Fruit fly (Drosophila melanogaster): Measurements from ENCODE around the gene CG31269.

CG31269 gene

dm6 chr3R:17117607-17118327, 9.2 kb upstream of the CG31269 start (continued):
- TF ChIP-seq Ada2b (GFP tag; IDR thresholded peaks at IDR 0.05) (no peak), Drgx (GFP tag; IDR thresholded peaks at IDR 0.05) (no peak), CG9215 (GFP tag; IDR thresholded peaks at IDR 0.05) (no peak), CG10654 (GFP tag; optimal IDR thresholded peaks at IDR 0.05) (no peak), chif (GFP tag; optimal IDR thresholded peaks at IDR 0.05) (peak in 1 of 2 experiments; percentile 6), CG31224 (GFP tag; IDR thresholded peaks at IDR 0.05) (no peak), Taf1 (GFP tag; IDR thresholded peaks at IDR 0.05) (no peak), dpn (GFP tag; optimal IDR thresholded peaks at IDR 0.05) (no peak), fd3F (GFP tag; optimal IDR thresholded peaks at IDR 0.05) (no peak), insv (GFP tag; optimal IDR thresholded peaks at IDR 0.05) (no peak), CG7271 (tag; optimal IDR thresholded peaks at IDR 0.05) (no peak), CG11695 (GFP tag; IDR thresholded peaks at IDR 0.05) (no peak), CG17359 (tag; optimal IDR thresholded peaks at IDR 0.05) (no peak), aop (GFP tag; IDR thresholded peaks at IDR 0.05) (no peak), Oaz (GFP tag; IDR thresholded peaks at IDR 0.05) (peak; percentile 34; the same call in 1 of the 2 replicates), CG7372 (GFP tag; IDR thresholded peaks at IDR 0.05) (no peak), HLHmδ (GFP tag; optimal IDR thresholded peaks at IDR 0.05) (no peak), Dp (GFP tag; optimal IDR thresholded peaks at IDR 0.05) (no peak), Scr (GFP tag; IDR thresholded peaks at IDR 0.05; ENCODE audit: partially characterized antibody) (no peak), CG9727 (GFP tag; optimal IDR thresholded peaks at IDR 0.05) (no peak), Trl (optimal IDR thresholded peaks at IDR 0.05) (no peak), Trl (GFP tag; optimal IDR thresholded peaks at IDR 0.05) (no peak), eve (GFP tag; optimal IDR thresholded peaks at IDR 0.05) (peak in 1 of 2 experiments; percentile 55), tx (GFP tag; optimal IDR thresholded peaks at IDR 0.05) (no peak), sisA (GFP tag; IDR thresholded peaks at IDR 0.05) (no peak), Abd-B (GFP tag; optimal IDR thresholded peaks at IDR 0.05) (no peak), CG32532 (GFP tag; IDR thresholded peaks at IDR 0.05) (no peak), esg (GFP tag; conservative IDR thresholded peaks at IDR 0.05) (no peak), Hr78 (GFP tag; optimal IDR thresholded peaks at IDR 0.05) (no peak), otp (GFP tag; IDR thresholded peaks at IDR 0.05) (0 out of 3 replicates have a peak, but pooled peaks have one; percentile 35), CG6813 (GFP tag; optimal IDR thresholded peaks at IDR 0.05) (no peak), CG13287 (GFP tag; IDR thresholded peaks at IDR 0.05; ENCODE audit: partially characterized antibody) (no peak), grn (GFP tag; optimal IDR thresholded peaks at IDR 0.05) (peak; percentile 34), tgo (GFP tag; IDR thresholded peaks at IDR 0.05) (no peak), CG42726 (GFP tag; IDR thresholded peaks at IDR 0.05; ENCODE audit: partially characterized antibody) (no peak), Hr39 (optimal IDR thresholded peaks at IDR 0.05) (no peak), CG17385 (GFP tag; optimal IDR thresholded peaks at IDR 0.05) (no peak), D19A (tag; optimal IDR thresholded peaks at IDR 0.05) (peak; percentile 95), btn (GFP tag; optimal IDR thresholded peaks at IDR 0.05) (no peak), sima (GFP tag; optimal IDR thresholded peaks at IDR 0.05) (no peak), Med (GFP tag) (peak; percentile 74), CG4617 (GFP tag; optimal IDR thresholded peaks at IDR 0.05; ENCODE audit: borderline replicate concordance) (no peak), tio (GFP tag; optimal IDR thresholded peaks at IDR 0.05) (peak; percentile 17), da (GFP tag; optimal IDR thresholded peaks at IDR 0.05) (no peak), schlank (tag; optimal IDR thresholded peaks at IDR 0.05) (no peak), CG12104 (GFP tag; optimal IDR thresholded peaks at IDR 0.05) (no peak), unc-4 (GFP tag; IDR thresholded peaks at IDR 0.05; ENCODE audit: partially characterized antibody) (no peak), CG4282 (GFP tag; optimal IDR thresholded peaks at IDR 0.05) (no peak), CG6175 (GFP tag; IDR thresholded peaks at IDR 0.05) (no peak), pfk (GFP tag; optimal IDR thresholded peaks at IDR 0.05) (no peak), vvl (GFP tag; IDR thresholded peaks at IDR 0.05) (0 out of 2 replicates have a peak, but pooled peaks have one; percentile 13)

Measured in whole organism, embryonic.